Fruit fly (Drosophila melanogaster): ENCODE results near the gene CHMP2B.

CHMP2B gene

DNA sequence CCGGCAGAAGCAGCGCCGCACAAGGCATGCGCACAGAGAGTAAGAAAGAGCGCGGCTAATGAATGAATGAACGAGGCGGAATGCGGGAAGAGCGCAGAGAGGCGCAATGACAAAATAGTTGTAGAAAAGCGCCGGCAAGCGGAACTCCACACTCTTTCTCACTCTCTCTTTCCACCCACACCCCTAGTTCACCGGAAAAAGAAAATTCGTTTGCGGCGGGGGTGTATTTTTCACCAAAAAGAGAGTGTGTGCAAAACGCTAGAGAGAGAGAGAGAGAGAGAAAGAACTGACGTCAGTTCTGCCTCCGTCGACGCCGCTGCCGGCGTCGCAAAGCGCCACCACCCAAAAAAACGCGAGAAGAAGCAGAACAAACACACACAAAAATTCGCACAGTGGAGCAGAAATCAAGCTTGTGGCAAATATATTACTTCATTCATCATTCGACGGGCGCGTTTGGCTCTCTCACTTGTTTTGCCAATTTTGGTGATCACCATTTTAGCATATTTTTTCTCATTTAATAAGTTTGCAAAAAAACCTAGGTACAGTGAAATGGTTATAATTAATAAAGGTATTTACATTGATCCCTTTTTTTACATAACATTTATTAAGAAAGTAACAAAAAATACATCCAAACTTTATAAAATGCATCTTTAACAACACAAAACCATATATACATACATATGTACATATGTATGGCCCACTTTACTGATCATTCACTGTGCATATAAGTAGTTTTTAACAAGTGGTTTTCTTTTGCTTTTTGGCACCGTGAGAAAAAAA lies 45.6 kb downstream of the CHMP2B start (continued):
- peak; percentile 23 for TF ChIP-seq CG33213 (GFP tag; optimal IDR thresholded peaks at IDR 0.05)
- TF ChIP-seq CG15269 (tag; optimal IDR thresholded peaks at IDR 0.05), result peak; percentile 62
- TF ChIP-seq Gug (GFP tag; IDR thresholded peaks at IDR 0.05), result 0 out of 4 replicates have a peak, but pooled peaks have one; percentile 19
- TF ChIP-seq dysf (GFP tag; IDR thresholded peaks at IDR 0.05), result peak; percentile 62; the same call in 2 of the 3 replicates
- peak; percentile 62 for TF ChIP-seq CG34224 (GFP tag; IDR thresholded peaks at IDR 0.05; ENCODE audit: partially characterized antibody)
- TF ChIP-seq CG8924 (tag; optimal IDR thresholded peaks at IDR 0.05), result peak; percentile 24
- peak; percentile 70 for TF ChIP-seq CG7556 (GFP tag; optimal IDR thresholded peaks at IDR 0.05)
- no peak for TF ChIP-seq CG2875 (GFP tag; optimal IDR thresholded peaks at IDR 0.05)
- TF ChIP-seq ATbp (GFP tag; optimal IDR thresholded peaks at IDR 0.05), result no peak
- peak; percentile 1 for TF ChIP-seq D19B (GFP tag; optimal IDR thresholded peaks at IDR 0.05)
- peak; percentile 73 for TF ChIP-seq grau (tag; optimal IDR thresholded peaks at IDR 0.05)
- TF ChIP-seq GATAe (GFP tag; conservative IDR thresholded peaks at IDR 0.05), result no peak
- TF ChIP-seq CG3281 (GFP tag; optimal IDR thresholded peaks at IDR 0.05), result peak; percentile 76
- peak; percentile 83 for TF ChIP-seq CG18619 (GFP tag; optimal IDR thresholded peaks at IDR 0.05)
- peak; percentile 56 for TF ChIP-seq CG10543 (GFP tag; optimal IDR thresholded peaks at IDR 0.05)
- no peak for TF ChIP-seq CG7271 (tag; optimal IDR thresholded peaks at IDR 0.05)
- no peak for TF ChIP-seq Doc3 (GFP tag; IDR thresholded peaks at IDR 0.05; ENCODE audit: partially characterized antibody)
- peak; percentile 55 for TF ChIP-seq sisA (GFP tag; IDR thresholded peaks at IDR 0.05)
- TF ChIP-seq CG8944 (GFP tag; optimal IDR thresholded peaks at IDR 0.05), result peak; percentile 9
- peak; percentile 98 for TF ChIP-seq sd (tag; optimal IDR thresholded peaks at IDR 0.05)
- no peak for TF ChIP-seq CG15601 (tag; optimal IDR thresholded peaks at IDR 0.05)
- peak in 1 of 2 experiments; percentile 25 for TF ChIP-seq bsh (GFP tag; optimal IDR thresholded peaks at IDR 0.05)
- TF ChIP-seq CG12104 (GFP tag; optimal IDR thresholded peaks at IDR 0.05), result peak; percentile 29
- TF ChIP-seq CG14860 (GFP tag; IDR thresholded peaks at IDR 0.05; ENCODE audit: partially characterized antibody), result no peak
- TF ChIP-seq Hr39 (optimal IDR thresholded peaks at IDR 0.05), result no peak
- TF ChIP-seq unpg (GFP tag; optimal IDR thresholded peaks at IDR 0.05), result peak; percentile 20
- no peak for TF ChIP-seq Mes4 (GFP tag; optimal IDR thresholded peaks at IDR 0.05)
- TF ChIP-seq Optix (GFP tag; IDR thresholded peaks at IDR 0.05), result 0 out of 3 replicates have a peak, but pooled peaks have one; percentile 4
- TF ChIP-seq CG11093 (GFP tag; IDR thresholded peaks at IDR 0.05), result 0 out of 3 replicates have a peak, but pooled peaks have one; percentile 51
- TF ChIP-seq sug (tag; optimal IDR thresholded peaks at IDR 0.05), result peak; percentile 27
- peak; percentile 24 for TF ChIP-seq sens (GFP tag)
- no peak for TF ChIP-seq pb (GFP tag; optimal IDR thresholded peaks at IDR 0.05)
- peak; percentile 35 for TF ChIP-seq Fer1 (GFP tag; optimal IDR thresholded peaks at IDR 0.05)
- TF ChIP-seq CG32772 (GFP tag; IDR thresholded peaks at IDR 0.05), result 0 out of 2 replicates have a peak, but pooled peaks have one; percentile 11
- peak; percentile 75 for TF ChIP-seq CoRest (tag; optimal IDR thresholded peaks at IDR 0.05)
- TF ChIP-seq nom (GFP tag; optimal IDR thresholded peaks at IDR 0.05), result peak; percentile 9
- peak; percentile 58 for TF ChIP-seq CG12942 (GFP tag; optimal IDR thresholded peaks at IDR 0.05)
- TF ChIP-seq CG9215 (GFP tag; IDR thresholded peaks at IDR 0.05), result peak; percentile 58
- TF ChIP-seq dpn (GFP tag; optimal IDR thresholded peaks at IDR 0.05), result peak; percentile 64 to 68
- TF ChIP-seq CG9817 (tag; optimal IDR thresholded peaks at IDR 0.05), result peak; percentile 24
- TF ChIP-seq CG11247 (GFP tag; IDR thresholded peaks at IDR 0.05), result no peak
- TF ChIP-seq wdn (GFP tag; IDR thresholded peaks at IDR 0.05), result peak; percentile 32; the same call in 1 of the 2 replicates
- peak; percentile 72 for TF ChIP-seq CG2678 (tag; optimal IDR thresholded peaks at IDR 0.05)
- peak; percentile 18 for TF ChIP-seq CG4820 (GFP tag; optimal IDR thresholded peaks at IDR 0.05)
- peak; percentile 42; the same call in 1 of the 2 replicates for TF ChIP-seq CG32767 (GFP tag; IDR thresholded peaks at IDR 0.05)
- TF ChIP-seq CG14710 (tag; optimal IDR thresholded peaks at IDR 0.05), result peak; percentile 7
- no peak for TF ChIP-seq cas (GFP tag; IDR thresholded peaks at IDR 0.05)
- TF ChIP-seq CG5245 (GFP tag; optimal IDR thresholded peaks at IDR 0.05), result peak; percentile 21

Data from whole organism, embryonic.